ENCODE assay signal across 8 worm cellular contexts in genomic region chrIV:10128906-10129386, ce11.
A peak's percentile ranks its signal among the peaks of the same experiment; 100 is the strongest.
TF ChIP-seq lines count a peak whose summit lies in the region.

TSS of gene gtbp-1 (minus strand) at chrIV:10128956.
TSS of gene K08F4.3 (plus strand) at chrIV:10129257.

TF ChIP-seq in whole organism, L1 larva, 84 proteins besides CTCF, POLR2A, EP300 and RAD21 (continues in another document):
- TF ChIP-seq elt-3 (tag; optimal IDR thresholded peaks at IDR 0.05; lab: Kevin White, UChicago) (peak in 2 of 6 experiments; percentile 3 to 47), C16A3.4 (tag; optimal IDR thresholded peaks at IDR 0.05; lab: Kevin White, UChicago) (peak; percentile 75), ceh-88 (GFP tag; IDR thresholded peaks at IDR 0.05; lab: Robert Waterston, UW) (no peak; the same call in 1 of the 2 replicates), tlp-1 (tag; optimal IDR thresholded peaks at IDR 0.05; lab: Kevin White, UChicago) (no peak), Y116A8C.19 (tag; optimal IDR thresholded peaks at IDR 0.05; lab: Kevin White, UChicago; ENCODE audit: borderline replicate concordance) (no peak), unc-98 (GFP tag; IDR thresholded peaks at IDR 0.05; lab: Robert Waterston, UW) (no peak), lin-14 (GFP tag; optimal IDR thresholded peaks at IDR 0.05; lab: Kevin White, UChicago) (no peak), nhr-76 (tag; optimal IDR thresholded peaks at IDR 0.05; lab: Kevin White, UChicago) (no peak), nhr-84 (tag; optimal IDR thresholded peaks at IDR 0.05; lab: Kevin White, UChicago) (no peak), skn-1 (tag; optimal IDR thresholded peaks at IDR 0.05; lab: Kevin White, UChicago) (peak; percentile 75), ceh-8 (GFP tag; optimal IDR thresholded peaks at IDR 0.05; lab: Kevin White, UChicago) (no peak)

TF ChIP-seq in whole organism, L2 larva, 48 proteins besides CTCF, POLR2A, EP300 and RAD21 (continues in another document):
- TF ChIP-seq F13H6.1 (tag; optimal IDR thresholded peaks at IDR 0.05; lab: Kevin White, UChicago) (peak; percentile 52), nhr-25 (tag; optimal IDR thresholded peaks at IDR 0.05; lab: Kevin White, UChicago) (no peak), lin-39 (tag; optimal IDR thresholded peaks at IDR 0.05; lab: Kevin White, UChicago) (no peak), lsy-2 (tag; optimal IDR thresholded peaks at IDR 0.05; lab: Kevin White, UChicago) (peak; percentile 16 to 90), ztf-4 (tag; optimal IDR thresholded peaks at IDR 0.05; lab: Kevin White, UChicago) (no peak), sma-9 (GFP tag; optimal IDR thresholded peaks at IDR 0.05; lab: Kevin White, UChicago) (peak; percentile 39), sma-9 (tag; optimal IDR thresholded peaks at IDR 0.05; lab: Kevin White, UChicago) (no peak), zag-1 (tag; optimal IDR thresholded peaks at IDR 0.05; lab: Kevin White, UChicago) (peak; percentile 20), mab-5 (tag; optimal IDR thresholded peaks at IDR 0.05; lab: Kevin White, UChicago) (no peak), unc-55 (GFP tag; optimal IDR thresholded peaks at IDR 0.05; lab: Kevin White, UChicago) (peak; percentile 94), ZK546.5 (tag; optimal IDR thresholded peaks at IDR 0.05; lab: Kevin White, UChicago) (peak; percentile 80), mdl-1 (tag; optimal IDR thresholded peaks at IDR 0.05; lab: Kevin White, UChicago) (no peak)

TF ChIP-seq in whole organism, L3 larva, 47 proteins besides CTCF, POLR2A, EP300 and RAD21 (continues in another document):
- TF ChIP-seq tbx-2 (tag; optimal IDR thresholded peaks at IDR 0.05; lab: Kevin White, UChicago) (no peak), eor-1 (tag; optimal IDR thresholded peaks at IDR 0.05; lab: Kevin White, UChicago) (no peak), ama-1 (optimal IDR thresholded peaks at IDR 0.05; lab: Kevin White, UChicago) (peak; percentile 23), lsy-12 (tag; optimal IDR thresholded peaks at IDR 0.05; lab: Kevin White, UChicago) (no peak), ZK546.5 (tag; optimal IDR thresholded peaks at IDR 0.05; lab: Kevin White, UChicago) (peak; percentile 51), nhr-237 (tag; optimal IDR thresholded peaks at IDR 0.05; lab: Kevin White, UChicago) (no peak), ceh-28 (tag; optimal IDR thresholded peaks at IDR 0.05; lab: Kevin White, UChicago) (no peak), ceh-82 (tag; optimal IDR thresholded peaks at IDR 0.05; lab: Kevin White, UChicago) (peak; percentile 20), lin-39 (tag; optimal IDR thresholded peaks at IDR 0.05; lab: Kevin White, UChicago) (peak; percentile 77), fkh-10 (GFP tag; optimal IDR thresholded peaks at IDR 0.05; lab: Kevin White, UChicago) (no peak), daf-12 (tag; optimal IDR thresholded peaks at IDR 0.05; lab: Kevin White, UChicago) (no peak), R02D3.7 (tag; optimal IDR thresholded peaks at IDR 0.05; lab: Kevin White, UChicago) (peak; percentile 20)

TF ChIP-seq in whole organism, L4 larva, 104 proteins besides CTCF, POLR2A, EP300 and RAD21 (continues in another document):
- TF ChIP-seq ceh-20 (GFP tag; IDR thresholded peaks at IDR 0.05; lab: Robert Waterston, UW) (0 out of 2 replicates have a peak, but pooled peaks have one; percentile 22), nhr-102 (tag; optimal IDR thresholded peaks at IDR 0.05; lab: Kevin White, UChicago) (no peak), tag-97 (GFP tag; IDR thresholded peaks at IDR 0.05; lab: Robert Waterston, UW) (no peak), nhr-6 (tag; optimal IDR thresholded peaks at IDR 0.05; lab: Kevin White, UChicago) (peak; percentile 69), ctbp-1 (GFP tag; IDR thresholded peaks at IDR 0.05; lab: Robert Waterston, UW) (no peak), tra-1 (GFP tag; IDR thresholded peaks at IDR 0.05; lab: Robert Waterston, UW) (no peak), nhr-10 (tag; optimal IDR thresholded peaks at IDR 0.05; lab: Kevin White, UChicago) (no peak), hlh-30 (tag; optimal IDR thresholded peaks at IDR 0.05; lab: Kevin White, UChicago; ENCODE audit: insufficient read depth) (no peak), F49E8.2 (tag; optimal IDR thresholded peaks at IDR 0.05; lab: Kevin White, UChicago; ENCODE audit: borderline replicate concordance) (no peak), fkh-10 (GFP tag; optimal IDR thresholded peaks at IDR 0.05; lab: Kevin White, UChicago) (no peak), nhr-25 (tag; optimal IDR thresholded peaks at IDR 0.05; lab: Kevin White, UChicago; ENCODE audit: borderline replicate concordance, insufficient read depth) (no peak)

TF ChIP-seq in whole organism, late embryonic, 69 proteins besides CTCF, POLR2A, EP300 and RAD21 (continues in another document):
- TF ChIP-seq tbx-2 (tag; optimal IDR thresholded peaks at IDR 0.05; lab: Kevin White, UChicago) (peak; percentile 15), gmeb-2 (tag; optimal IDR thresholded peaks at IDR 0.05; lab: Kevin White, UChicago) (no peak), nfya-1 (tag; optimal IDR thresholded peaks at IDR 0.05; lab: Kevin White, UChicago) (peak; percentile 57), ceh-31 (tag; optimal IDR thresholded peaks at IDR 0.05; lab: Kevin White, UChicago) (peak; percentile 63), ceh-24 (tag; optimal IDR thresholded peaks at IDR 0.05; lab: Kevin White, UChicago) (no peak), K09A11.1 (tag; optimal IDR thresholded peaks at IDR 0.05; lab: Kevin White, UChicago; ENCODE audit: insufficient read depth) (no peak), dve-1 (tag; optimal IDR thresholded peaks at IDR 0.05; lab: Kevin White, UChicago) (peak; percentile 35), ref-2 (tag; optimal IDR thresholded peaks at IDR 0.05; lab: Kevin White, UChicago) (peak; percentile 39), elt-2 (tag; optimal IDR thresholded peaks at IDR 0.05; lab: Kevin White, UChicago) (peak; percentile 17), ceh-48 (tag; optimal IDR thresholded peaks at IDR 0.05; lab: Kevin White, UChicago) (no peak), hlh-30 (tag; optimal IDR thresholded peaks at IDR 0.05; lab: Kevin White, UChicago; ENCODE audit: insufficient read depth) (no peak), eyg-1 (tag; optimal IDR thresholded peaks at IDR 0.05; lab: Kevin White, UChicago) (no peak)

TF ChIP-seq in whole organism, midembryonic, 9 proteins besides CTCF, POLR2A, EP300 and RAD21:
- TF ChIP-seq ztf-23 (GFP tag; IDR thresholded peaks at IDR 0.05; lab: Robert Waterston, UW) = peak; percentile 50; the same call in 1 of the 2 replicates
- no peak for TF ChIP-seq ref-1 (GFP tag; conservative IDR thresholded peaks at IDR 0.05; lab: Robert Waterston, UW)

TF ChIP-seq in whole organism, mixed stage, embryonic, 35 proteins besides CTCF, POLR2A, EP300 and RAD21:
- TF ChIP-seq lsy-2 (tag; optimal IDR thresholded peaks at IDR 0.05; lab: Kevin White, UChicago) (peak; percentile 73), pha-4 (tag; optimal IDR thresholded peaks at IDR 0.05; lab: Kevin White, UChicago) (peak; percentile 47), lin-13 (tag; optimal IDR thresholded peaks at IDR 0.05; lab: Kevin White, UChicago) (peak; percentile 57), unc-120 (tag; optimal IDR thresholded peaks at IDR 0.05; lab: Kevin White, UChicago; ENCODE audit: poor library complexity, severe bottlenecking) (peak; percentile 74), M03D4.4 (tag; optimal IDR thresholded peaks at IDR 0.05; lab: Kevin White, UChicago) (peak; percentile 23), sptf-1 (tag; optimal IDR thresholded peaks at IDR 0.05; lab: Kevin White, UChicago) (no peak), ceh-43 (GFP tag; optimal IDR thresholded peaks at IDR 0.05; lab: Kevin White, UChicago) (no peak), nhr-237 (tag; optimal IDR thresholded peaks at IDR 0.05; lab: Kevin White, UChicago) (peak; percentile 39), hlh-1 (tag; optimal IDR thresholded peaks at IDR 0.05; lab: Kevin White, UChicago) (peak; percentile 6), ceh-39 (tag; optimal IDR thresholded peaks at IDR 0.05; lab: Kevin White, UChicago) (peak; percentile 52), ceh-83 (GFP tag; optimal IDR thresholded peaks at IDR 0.05; lab: Kevin White, UChicago) (no peak), ces-1 (GFP tag; optimal IDR thresholded peaks at IDR 0.05; lab: Kevin White, UChicago) (no peak), mep-1 (tag; optimal IDR thresholded peaks at IDR 0.05; lab: Kevin White, UChicago) (peak; percentile 74)

TF ChIP-seq in whole organism, young adult, 124 proteins besides CTCF, POLR2A, EP300 and RAD21 (continues in another document):
- TF ChIP-seq ceh-79 (tag; optimal IDR thresholded peaks at IDR 0.05; lab: Kevin White, UChicago) (no peak), rcor-1 (GFP tag; IDR thresholded peaks at IDR 0.05; lab: Robert Waterston, UW) (peak; percentile 41; the same call in 1 of the 2 replicates), atf-7 (tag; optimal IDR thresholded peaks at IDR 0.05; lab: Kevin White, UChicago) (no peak), ekl-4 (GFP tag; IDR thresholded peaks at IDR 0.05; lab: Robert Waterston, UW) (peak; percentile 46; the same call in 1 of the 2 replicates), F33H1.4 (GFP tag; IDR thresholded peaks at IDR 0.05; lab: Robert Waterston, UW) (peak; percentile 91), snpc-4 (GFP tag; optimal IDR thresholded peaks at IDR 0.05; lab: Kevin White, UChicago) (peak; percentile 21), snpc-4 (tag; optimal IDR thresholded peaks at IDR 0.05; lab: Kevin White, UChicago) (peak in 3 of 4 experiments; percentile 41 to 73 (median 51)), xnd-1 (tag; optimal IDR thresholded peaks at IDR 0.05; lab: Kevin White, UChicago) (peak; percentile 8), ceh-91 (GFP tag; IDR thresholded peaks at IDR 0.05; lab: Robert Waterston, UW) (peak; percentile 72), ceh-100 (GFP tag; IDR thresholded peaks at IDR 0.05; lab: Robert Waterston, UW) (0 out of 2 replicates have a peak, but pooled peaks have one; percentile 52), ceh-27 (GFP tag; optimal IDR thresholded peaks at IDR 0.05; lab: Kevin White, UChicago) (peak; percentile 34), F23B12.7 (tag; optimal IDR thresholded peaks at IDR 0.05; lab: Kevin White, UChicago; ENCODE audit: insufficient read depth) (peak; percentile 50), lsy-27 (tag; optimal IDR thresholded peaks at IDR 0.05; lab: Kevin White, UChicago; ENCODE audit: borderline replicate concordance, insufficient read depth) (no peak), Y56A3A.18 (GFP tag; IDR thresholded peaks at IDR 0.05; lab: Robert Waterston, UW) (no peak), egrh-3 (GFP tag; IDR thresholded peaks at IDR 0.05; lab: Robert Waterston, UW) (no peak), him-1 (tag; optimal IDR thresholded peaks at IDR 0.05; lab: Kevin White, UChicago) (peak; percentile 33), attf-5 (GFP tag; optimal IDR thresholded peaks at IDR 0.05; lab: Kevin White, UChicago) (peak; percentile 76), ztf-28 (GFP tag; IDR thresholded peaks at IDR 0.05; lab: Robert Waterston, UW) (no peak), ZK185.1 (tag; optimal IDR thresholded peaks at IDR 0.05; lab: Kevin White, UChicago; ENCODE audit: poor library complexity, severe bottlenecking) (peak; percentile 27), dpl-1 (GFP tag; optimal IDR thresholded peaks at IDR 0.05; lab: Kevin White, UChicago) (peak; percentile 69), lin-54 (GFP tag; optimal IDR thresholded peaks at IDR 0.05; lab: Kevin White, UChicago) (peak; percentile 94), efl-1 (GFP tag; optimal IDR thresholded peaks at IDR 0.05; lab: Kevin White, UChicago) (peak; percentile 85), nhr-80 (tag; optimal IDR thresholded peaks at IDR 0.05; lab: Kevin White, UChicago) (peak; percentile 19)
